Worm (Caenorhabditis elegans) whole organism, young adult: ENCODE results near the gene B0284.3.

Source experiments
- F10E7.11 ChIP-seq: sonication (generic microtip); optimal IDR thresholded peaks from 2 replicates; lab custom pipeline; 2017; ENCODE audit warnings: mild to moderate bottlenecking, missing genetic modification characterization, moderate library complexity, missing compliant biosample characterization
- F22D6.2 ChIP-seq: sonication (generic microtip); optimal IDR thresholded peaks from 2 replicates; lab custom pipeline; 2016; ENCODE audit warnings: mild to moderate bottlenecking, missing genetic modification characterization, missing compliant biosample characterization
- F33H1.4 ChIP-seq: fragments of 200-800 bp; sonication (Bioruptor generic); IDR thresholded peaks from 2 replicates; pipeline ENCODE4 v1.3.6; 2022; ENCODE audit warnings: missing genetic modification reagents, missing genetic modification characterization, missing compliant biosample characterization
- F49E8.2 ChIP-seq: sonication (generic microtip); optimal IDR thresholded peaks from 3 replicates; lab custom pipeline; 2017; ENCODE audit warnings: missing genetic modification characterization, mild to moderate bottlenecking, missing compliant biosample characterization, antibody characterized with exemption, moderate library complexity; ENCODE audit not compliant: insufficient read depth
- F57A8.1 ChIP-seq: fragments of 200-800 bp; sonication (Bioruptor generic); optimal IDR thresholded peaks from 2 replicates; lab custom pipeline; 2018; ENCODE audit warnings: mild to moderate bottlenecking, missing genetic modification characterization, moderate library complexity, missing compliant biosample characterization
- K11D2.4 ChIP-seq: fragments of 200-800 bp; sonication (Bioruptor generic); IDR thresholded peaks from 2 replicates; pipeline ENCODE4 v1.3.6; 2022; ENCODE audit warnings: missing genetic modification reagents, missing genetic modification characterization, missing compliant biosample characterization
- T07F8.4 ChIP-seq: sonication (generic microtip); optimal IDR thresholded peaks from 2 replicates; lab custom pipeline; 2016; ENCODE audit warnings: mild to moderate bottlenecking, missing genetic modification characterization, moderate library complexity, missing compliant biosample characterization
- ZK185.1 ChIP-seq: sonication (generic microtip); optimal IDR thresholded peaks from 2 replicates; lab custom pipeline; 2016; ENCODE audit warnings: mild to moderate bottlenecking, missing genetic modification characterization, missing compliant biosample characterization; ENCODE audit not compliant: poor library complexity, severe bottlenecking
- aptf-2 ChIP-seq: fragments of 200-800 bp; sonication (Bioruptor generic); conservative IDR thresholded peaks from 2 replicates; pipeline ENCODE4 v1.3.6; 2022; ENCODE audit warnings: missing genetic modification reagents, missing genetic modification characterization, missing compliant biosample characterization
- attf-5 ChIP-seq: fragments of 200-800 bp; sonication (Bioruptor generic); optimal IDR thresholded peaks from 2 replicates; lab custom pipeline; 2018; ENCODE audit warnings: mild to moderate bottlenecking, missing genetic modification characterization, missing compliant biosample characterization
- ccch-3 ChIP-seq: fragments of 200-800 bp; sonication (Bioruptor generic); optimal IDR thresholded peaks from 2 replicates; lab custom pipeline; 2018; ENCODE audit warnings: mild to moderate bottlenecking, missing genetic modification characterization, missing compliant biosample characterization
- cebp-1 ChIP-seq, 2 experiments: fragments of 200-800 bp in 1 of 2; sonication (Bioruptor generic) in 1 of 2; sonication (generic microtip) in 1 of 2; IDR thresholded peaks in 1 of 2; optimal IDR thresholded peaks in 1 of 2; 2 replicates each; pipeline versions ENCODE4 v1.3.6 to Lab custom; 2017 to 2022; ENCODE audit warnings: missing compliant biosample characterization in 2 of 2, missing genetic modification characterization in 2 of 2, mild to moderate bottlenecking in 1 of 2, missing genetic modification reagents in 1 of 2, moderate library complexity in 1 of 2
- ceh-91 ChIP-seq: fragments of 200-800 bp; sonication (Bioruptor generic); IDR thresholded peaks from 2 replicates; pipeline ENCODE4 v1.3.6; 2022; ENCODE audit warnings: missing genetic modification reagents, missing genetic modification characterization, missing compliant biosample characterization
- dox-1 ChIP-seq: fragments of 200-800 bp; sonication (Bioruptor generic); IDR thresholded peaks from 2 replicates; pipeline ENCODE4 v1.3.6; 2022; ENCODE audit warnings: missing genetic modification reagents, missing genetic modification characterization, missing compliant biosample characterization
- hlh-26 ChIP-seq: fragments of 200-800 bp; sonication (Bioruptor generic); conservative IDR thresholded peaks from 2 replicates; pipeline ENCODE4 v1.3.6; 2022; ENCODE audit warnings: missing genetic modification reagents, missing genetic modification characterization, missing compliant biosample characterization
- hmg-1.2 ChIP-seq: fragments of 200-800 bp; sonication (Bioruptor generic); IDR thresholded peaks from 2 replicates; pipeline ENCODE4 v1.3.6; 2022; ENCODE audit warnings: missing genetic modification reagents, missing genetic modification characterization, missing compliant biosample characterization
- lin-35 ChIP-seq, 3 experiments: fragments of 150-350 bp in 2 of 3; sonication (generic microtip) in 1 of 3; optimal IDR thresholded peaks; 2 replicates each; lab custom pipeline; 2014 to 2018; ENCODE audit warnings: missing biosample characterization in 3 of 3, missing genetic modification characterization in 3 of 3, missing genetic modification reagents in 3 of 3
- lin-40 ChIP-seq: sonication (generic microtip); optimal IDR thresholded peaks from 2 replicates; lab custom pipeline; 2016; ENCODE audit warnings: missing genetic modification characterization, mild to moderate bottlenecking, missing compliant biosample characterization, missing genotype, missing genetic modification reagents
- madf-6 ChIP-seq: fragments of 200-800 bp; sonication (Bioruptor generic); IDR thresholded peaks from 2 replicates; pipeline ENCODE4 v1.3.6; 2022; ENCODE audit warnings: missing genetic modification reagents, missing genetic modification characterization, missing compliant biosample characterization
- madf-8 ChIP-seq: fragments of 200-800 bp; sonication (Bioruptor generic); conservative IDR thresholded peaks from 2 replicates; pipeline ENCODE4 v1.3.6; 2022; ENCODE audit warnings: missing genetic modification reagents, missing genetic modification characterization, missing compliant biosample characterization
- mxl-1 ChIP-seq: sonication (generic microtip); optimal IDR thresholded peaks from 2 replicates; lab custom pipeline; 2016; ENCODE audit warnings: missing genetic modification characterization, missing compliant biosample characterization
- nhr-80 ChIP-seq: sonication (generic microtip); optimal IDR thresholded peaks from 2 replicates; lab custom pipeline; 2016; ENCODE audit warnings: missing genetic modification characterization, missing compliant biosample characterization
- snpc-1.3 ChIP-seq: sonication (generic microtip); optimal IDR thresholded peaks from 2 replicates; lab custom pipeline; 2017; ENCODE audit warnings: missing genetic modification characterization, mild to moderate bottlenecking, missing compliant biosample characterization, antibody characterized with exemption, moderate library complexity, missing genotype, missing genetic modification reagents; ENCODE audit not compliant: insufficient read depth
- snpc-4 ChIP-seq, 5 experiments: fragments of 150-350 bp in 1 of 5; sonication (generic microtip) in 4 of 5; optimal IDR thresholded peaks; 2 replicates each; lab custom pipeline; 2014 to 2018; ENCODE audit warnings: missing genetic modification characterization in 5 of 5, missing biosample characterization in 3 of 5, antibody characterized with exemption in 2 of 5, mild to moderate bottlenecking in 2 of 5, missing compliant biosample characterization in 2 of 5, missing genotype in 2 of 5, moderate library complexity in 2 of 5, missing genetic modification reagents in 1 of 5
- unc-130 ChIP-seq: sonication (generic microtip); optimal IDR thresholded peaks from 2 replicates; lab custom pipeline; 2016; ENCODE audit warnings: missing genetic modification reagents, missing genetic modification characterization, missing compliant biosample characterization
- zfh-2 ChIP-seq: fragments of 200-800 bp; sonication (Bioruptor generic); conservative IDR thresholded peaks from 2 replicates; pipeline ENCODE4 v1.3.6; 2022; ENCODE audit warnings: missing genetic modification reagents, missing genetic modification characterization, missing compliant biosample characterization

The B0284.3 gene

DNA sequence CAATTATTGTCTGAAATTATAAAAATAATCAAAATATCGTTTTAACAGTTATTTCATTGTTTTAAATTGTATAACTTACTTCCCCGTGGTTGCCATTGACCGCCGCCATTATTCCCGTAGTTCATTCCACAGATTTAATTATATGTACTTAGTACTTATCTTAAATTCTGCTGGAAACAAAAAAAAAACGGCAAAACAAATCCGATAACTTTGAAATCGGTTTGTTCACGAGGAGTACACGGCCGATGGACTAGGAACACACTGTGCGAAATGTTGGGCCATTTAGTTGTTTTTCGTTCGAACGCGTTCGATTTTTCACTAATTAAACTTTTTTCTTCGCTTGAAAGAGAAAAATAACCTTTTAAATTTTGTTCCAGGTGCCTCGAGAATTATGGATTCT is 36.5 kb downstream of the B0284.3 start, which contains the start of the genes B0285.3 and lcmt-1:
Gene B0285.3 (minus strand): TSS at position 267 of the 400 bp plus-strand sequence.
Gene lcmt-1 (plus strand): TSS at position 377 of the 400 bp plus-strand sequence.
- TF ChIP-seq madf-8 (GFP tag; lab: Robert Waterston, UW), result no peak
- no peak for TF ChIP-seq aptf-2
- 0 out of 2 replicates have a peak, but pooled peaks have one; percentile 39 for TF ChIP-seq F33H1.4 (GFP tag; lab: Robert Waterston, UW)
- TF ChIP-seq madf-6 (GFP tag; lab: Robert Waterston, UW), result peak; percentile 20; the same call in 1 of the 2 replicates
- peak; percentile 82 for TF ChIP-seq ZK185.1 (tag; lab: Kevin White, UChicago)
- TF ChIP-seq unc-130 (GFP tag; lab: Kevin White, UChicago), result peak; percentile 21

ce11 chrIII:4335614-4336013 is 44.0 kb downstream of the B0284.3 start:
- TF ChIP-seq ccch-3, result no peak
- TF ChIP-seq mxl-1 (tag; lab: Kevin White, UChicago), result no peak
- peak in 1 of 3 experiments; percentile 28 for TF ChIP-seq lin-35 (GFP tag; optimal IDR thresholded peaks at IDR 0.05; lab: Kevin White, UChicago)
- no peak for TF ChIP-seq snpc-4 (GFP tag; optimal IDR thresholded peaks at IDR 0.05; lab: Kevin White, UChicago)
- TF ChIP-seq snpc-4 (tag; optimal IDR thresholded peaks at IDR 0.05; lab: Kevin White, UChicago), result no peak
- no peak for TF ChIP-seq F57A8.1 (GFP tag; lab: Kevin White, UChicago)
- no peak for TF ChIP-seq F49E8.2 (tag; lab: Kevin White, UChicago)
- TF ChIP-seq zfh-2 (GFP tag; lab: Robert Waterston, UW), result peak; percentile 87
- TF ChIP-seq cebp-1 (GFP tag; IDR thresholded peaks at IDR 0.05; lab: Robert Waterston, UW), result no peak
- TF ChIP-seq cebp-1 (tag; optimal IDR thresholded peaks at IDR 0.05; lab: Kevin White, UChicago), result peak; percentile 34
- TF ChIP-seq attf-5 (GFP tag; lab: Kevin White, UChicago), result no peak
- no peak for TF ChIP-seq hlh-26 (GFP tag; lab: Robert Waterston, UW)
- TF ChIP-seq hmg-1.2, result peak; percentile 59; the same call in 1 of the 2 replicates
- TF ChIP-seq K11D2.4 (GFP tag; lab: Robert Waterston, UW), result no peak
- peak; percentile 26 for TF ChIP-seq lin-40 (tag; lab: Kevin White, UChicago)
- TF ChIP-seq, all 124 proteins: peak for 5

DNA sequence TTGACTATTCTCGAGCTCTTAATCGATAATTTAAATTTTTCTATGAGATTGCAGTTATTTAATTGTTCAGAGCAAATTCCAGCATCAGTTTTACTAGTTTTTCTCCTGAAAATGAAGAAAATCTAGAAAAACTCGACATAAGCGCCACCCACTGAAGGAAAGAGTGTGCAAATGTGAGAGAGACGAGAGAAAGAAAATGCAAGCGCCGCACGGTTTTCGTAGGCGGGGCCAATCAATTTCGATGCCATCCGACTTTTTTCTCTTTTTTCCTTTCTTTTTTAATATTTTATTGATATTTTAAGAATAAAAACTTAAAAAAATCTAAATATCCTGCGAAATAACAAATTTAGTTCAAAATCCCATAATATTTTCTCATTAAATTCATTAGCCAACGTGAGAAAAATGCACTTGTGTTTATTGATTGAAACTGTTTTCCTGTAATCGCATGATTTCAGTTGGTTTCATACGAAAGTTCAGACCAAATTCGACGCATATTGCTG is 47.0 kb downstream of the B0284.3 start, which contains the start of gene cdk-12:
Gene cdk-12 (plus strand): TSS at position 450 of the 500 bp plus-strand sequence.
- peak; percentile 93 for TF ChIP-seq hmg-1.2
- no peak for TF ChIP-seq F10E7.11 (tag; lab: Kevin White, UChicago)
- peak; percentile 60 for TF ChIP-seq snpc-1.3 (tag; lab: Kevin White, UChicago)
- TF ChIP-seq dox-1 (GFP tag; lab: Robert Waterston, UW), result peak; percentile 37; the same call in 1 of the 2 replicates
- peak; percentile 7 for TF ChIP-seq nhr-80 (tag; lab: Kevin White, UChicago)
- TF ChIP-seq F22D6.2, result no peak
- no peak for TF ChIP-seq aptf-2

DNA sequence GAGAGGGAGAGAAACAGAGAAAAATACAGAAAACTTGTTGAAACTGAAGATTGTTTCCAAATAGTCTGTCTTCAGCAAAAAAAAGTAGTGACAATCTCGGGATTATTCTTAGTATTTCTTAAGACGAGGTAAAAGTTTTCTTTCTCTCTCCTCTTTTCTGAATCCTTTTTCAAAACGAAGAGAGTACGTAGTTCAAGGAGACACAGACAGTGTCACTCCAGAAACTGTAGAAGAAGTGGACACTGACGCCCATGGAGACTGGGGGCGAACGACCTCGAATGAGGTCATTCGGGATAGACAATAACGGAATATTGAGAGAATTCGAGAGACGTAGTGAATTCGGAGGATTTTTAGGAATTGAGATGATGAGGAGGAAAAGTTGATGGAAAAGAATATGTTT is 48.6 kb downstream of the B0284.3 start, which contains the start of gene gly-6:
Gene gly-6 (minus strand): TSS at position 245 of the 400 bp plus-strand sequence.
- TF ChIP-seq ceh-91 (GFP tag; lab: Robert Waterston, UW) (no peak), F49E8.2 (tag; lab: Kevin White, UChicago) (no peak), T07F8.4 (no peak), dox-1 (GFP tag; lab: Robert Waterston, UW) (no peak)
